ENCODE assay signal across 6 fruit fly cellular contexts in the genomic region with DNA sequence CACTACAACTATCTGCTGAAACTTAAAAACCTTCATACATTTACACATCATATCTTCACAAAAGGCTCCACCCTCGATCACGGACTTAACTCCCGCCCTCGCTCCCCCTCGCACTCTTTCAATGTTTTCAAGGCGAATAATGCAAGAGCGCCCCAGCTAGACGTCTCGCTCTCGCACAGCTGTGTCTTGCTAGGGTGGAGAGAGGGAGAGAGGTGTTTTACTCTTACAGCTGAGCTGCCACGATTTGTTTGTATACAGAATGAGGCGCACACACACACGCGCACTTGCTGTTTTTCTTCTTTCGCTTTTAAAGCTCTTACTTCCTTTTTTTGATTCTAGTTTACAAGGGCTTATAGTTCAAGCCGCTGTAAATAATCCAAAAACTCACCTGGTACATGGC.
TF ChIP-seq lines count a peak whose summit lies in the region.

No protein-coding gene starts in this region.

- no peak for TF ChIP-seq CTCF in whole organism, embryonic (GFP tag; optimal IDR thresholded peaks at IDR 0.05; lab: Kevin White, UChicago)

TF ChIP-seq in whole organism, 6 proteins besides CTCF, POLR2A, EP300 and RAD21:
- TF ChIP-seq EcR (GFP tag; optimal IDR thresholded peaks at IDR 0.05; lab: Kevin White, UChicago): no peak
- TF ChIP-seq CG8478 (optimal IDR thresholded peaks at IDR 0.05; lab: Kevin White, UChicago): peak; percentile 36

TF ChIP-seq in whole organism, adult, 20 proteins besides CTCF, POLR2A, EP300 and RAD21 (continues in another document):
- TF ChIP-seq CG12768 (GFP tag; optimal IDR thresholded peaks at IDR 0.05; lab: Kevin White, UChicago) (no peak), CG11617 (GFP tag; optimal IDR thresholded peaks at IDR 0.05; lab: Kevin White, UChicago) (no peak), CG1620 (GFP tag; optimal IDR thresholded peaks at IDR 0.05; lab: Kevin White, UChicago) (no peak), CG14711 (tag; optimal IDR thresholded peaks at IDR 0.05; lab: Kevin White, UChicago) (no peak), CG33017 (tag; optimal IDR thresholded peaks at IDR 0.05; lab: Kevin White, UChicago) (no peak), Mnt (GFP tag; optimal IDR thresholded peaks at IDR 0.05; lab: Kevin White, UChicago) (peak; percentile 47), kay (GFP tag; lab: Kevin White, UChicago; ENCODE audit: borderline replicate concordance) (no peak), ovo (GFP tag; optimal IDR thresholded peaks at IDR 0.05; lab: Kevin White, UChicago) (no peak), Clk (GFP tag; optimal IDR thresholded peaks at IDR 0.05; lab: Kevin White, UChicago) (no peak), CG7045 (GFP tag; optimal IDR thresholded peaks at IDR 0.05; lab: Kevin White, UChicago) (no peak), bab1 (GFP tag; optimal IDR thresholded peaks at IDR 0.05; lab: Kevin White, UChicago) (no peak), tj (GFP tag; optimal IDR thresholded peaks at IDR 0.05; lab: Kevin White, UChicago) (peak; percentile 9), pad (GFP tag; optimal IDR thresholded peaks at IDR 0.05; lab: Kevin White, UChicago) (peak; percentile 95), CG5204 (GFP tag; optimal IDR thresholded peaks at IDR 0.05; lab: Kevin White, UChicago) (no peak), Hr96 (GFP tag; optimal IDR thresholded peaks at IDR 0.05; lab: Kevin White, UChicago) (no peak), cic (GFP tag; optimal IDR thresholded peaks at IDR 0.05; lab: Kevin White, UChicago) (peak; percentile 68), Crg-1 (GFP tag; optimal IDR thresholded peaks at IDR 0.05; lab: Kevin White, UChicago) (no peak)

TF ChIP-seq in whole organism, embryonic, 481 proteins besides CTCF, POLR2A, EP300 and RAD21 (continues in another document):
- TF ChIP-seq chinmo (GFP tag; IDR thresholded peaks at IDR 0.05; lab: Robert Waterston, UW; ENCODE audit: partially characterized antibody) (peak; percentile 95; the same call in 3 of the 4 replicates), Ets97D (GFP tag; optimal IDR thresholded peaks at IDR 0.05; lab: Kevin White, UChicago) (no peak), cg (GFP tag; optimal IDR thresholded peaks at IDR 0.05; lab: Kevin White, UChicago) (peak; percentile 49), Med (GFP tag; lab: Kevin White, UChicago) (peak; percentile 35), Nf-YC (tag; optimal IDR thresholded peaks at IDR 0.05; lab: Kevin White, UChicago) (peak; percentile 54), Aef1 (GFP tag; IDR thresholded peaks at IDR 0.05; lab: Robert Waterston, UW) (no peak), CG18764 (GFP tag; optimal IDR thresholded peaks at IDR 0.05; lab: Kevin White, UChicago) (no peak), CG1233 (GFP tag; optimal IDR thresholded peaks at IDR 0.05; lab: Kevin White, UChicago) (no peak), CG11560 (tag; IDR thresholded peaks at IDR 0.05; lab: Robert Waterston, UW) (no peak), fru (optimal IDR thresholded peaks at IDR 0.05; lab: Kevin White, UChicago) (no peak), CG15696 (tag; optimal IDR thresholded peaks at IDR 0.05; lab: Kevin White, UChicago) (no peak), Vsx1 (GFP tag; optimal IDR thresholded peaks at IDR 0.05; lab: Kevin White, UChicago) (no peak), CG8290 (GFP tag; optimal IDR thresholded peaks at IDR 0.05; lab: Kevin White, UChicago) (no peak), CG8290 (tag; optimal IDR thresholded peaks at IDR 0.05; lab: Kevin White, UChicago) (peak in 1 of 2 experiments; percentile 17), CG14860 (GFP tag; IDR thresholded peaks at IDR 0.05; lab: Robert Waterston, UW; ENCODE audit: partially characterized antibody) (no peak), Atf-2 (GFP tag; optimal IDR thresholded peaks at IDR 0.05; lab: Kevin White, UChicago) (no peak), NfI (GFP tag; optimal IDR thresholded peaks at IDR 0.05; lab: Kevin White, UChicago) (no peak), CG6683 (GFP tag; optimal IDR thresholded peaks at IDR 0.05; lab: Kevin White, UChicago) (no peak)

TF ChIP-seq in whole organism, prepupa, 60 proteins besides CTCF, POLR2A, EP300 and RAD21:
- TF ChIP-seq Sox15 (GFP tag; optimal IDR thresholded peaks at IDR 0.05; lab: Kevin White, UChicago) (no peak), ss (GFP tag; optimal IDR thresholded peaks at IDR 0.05; lab: Kevin White, UChicago) (peak in 1 of 2 experiments; percentile 26), vri (GFP tag; optimal IDR thresholded peaks at IDR 0.05; lab: Kevin White, UChicago) (peak; percentile 46), Eip78C (GFP tag; lab: Kevin White, UChicago) (peak; percentile 4), Sox14 (GFP tag; optimal IDR thresholded peaks at IDR 0.05; lab: Kevin White, UChicago) (peak; percentile 15), CG3032 (tag; optimal IDR thresholded peaks at IDR 0.05; lab: Kevin White, UChicago) (no peak), CG15336 (GFP tag; IDR thresholded peaks at IDR 0.05; lab: Robert Waterston, UW) (0 out of 2 replicates have a peak, but pooled peaks have one; percentile 9), CG6276 (GFP tag; optimal IDR thresholded peaks at IDR 0.05; lab: Kevin White, UChicago) (no peak), CG6163 (GFP tag; IDR thresholded peaks at IDR 0.05; lab: Robert Waterston, UW) (0 out of 3 replicates have a peak, but pooled peaks have one; percentile 11), fkh (GFP tag; optimal IDR thresholded peaks at IDR 0.05; lab: Kevin White, UChicago) (peak; percentile 53), svp (GFP tag; lab: Kevin White, UChicago) (peak; percentile 31)

TF ChIP-seq in whole organism, pupa, 21 proteins besides CTCF, POLR2A, EP300 and RAD21:
- TF ChIP-seq CG15710 (tag; optimal IDR thresholded peaks at IDR 0.05; lab: Kevin White, UChicago) (no peak), EcR (GFP tag; optimal IDR thresholded peaks at IDR 0.05; lab: Kevin White, UChicago) (peak; percentile 4), CG14655 (GFP tag; optimal IDR thresholded peaks at IDR 0.05; lab: Kevin White, UChicago) (no peak), CG8159 (tag; optimal IDR thresholded peaks at IDR 0.05; lab: Kevin White, UChicago) (no peak)

TF ChIP-seq in whole organism, wandering third instar larva, 38 proteins besides CTCF, POLR2A, EP300 and RAD21:
- TF ChIP-seq Abd-B (GFP tag; optimal IDR thresholded peaks at IDR 0.05; lab: Kevin White, UChicago) (no peak), Dif (GFP tag; optimal IDR thresholded peaks at IDR 0.05; lab: Kevin White, UChicago; ENCODE audit: partially characterized antibody) (peak; percentile 71), sage (GFP tag; optimal IDR thresholded peaks at IDR 0.05; lab: Kevin White, UChicago) (no peak), N (GFP tag; optimal IDR thresholded peaks at IDR 0.05; lab: Kevin White, UChicago) (peak; percentile 21), foxo (GFP tag; optimal IDR thresholded peaks at IDR 0.05; lab: Kevin White, UChicago) (peak in 1 of 2 experiments; percentile 4), Hr78 (GFP tag; optimal IDR thresholded peaks at IDR 0.05; lab: Kevin White, UChicago) (no peak), dl (GFP tag; optimal IDR thresholded peaks at IDR 0.05; lab: Kevin White, UChicago; ENCODE audit: insufficient read depth in 1 of 2, partially characterized antibody in 2 of 2) (peak in 1 of 2 experiments; percentile 40), sv (GFP tag; optimal IDR thresholded peaks at IDR 0.05; lab: Kevin White, UChicago) (no peak), CrebA (GFP tag; optimal IDR thresholded peaks at IDR 0.05; lab: Kevin White, UChicago; ENCODE audit: borderline replicate concordance) (peak; percentile 12), tai (GFP tag; optimal IDR thresholded peaks at IDR 0.05; lab: Kevin White, UChicago) (no peak), dsf (GFP tag; optimal IDR thresholded peaks at IDR 0.05; lab: Kevin White, UChicago; ENCODE audit: borderline replicate concordance) (no peak)
